Fruit fly (Drosophila melanogaster) whole organism, embryonic: ENCODE measurements around the gene CG12522.

Experiments
- B-H2 ChIP-seq: fragments of 200-800 bp; sonication (Bioruptor generic); optimal IDR thresholded peaks from 2 replicates; lab custom pipeline; 2018; ENCODE audit warnings: missing biosample characterization, mild to moderate bottlenecking, missing genetic modification characterization
- Hmx ChIP-seq: fragments of 200-800 bp; sonication (Bioruptor generic); optimal IDR thresholded peaks from 2 replicates; lab custom pipeline; 2016; ENCODE audit warnings: missing biosample characterization, missing genetic modification characterization
- Sox102F ChIP-seq: fragments of 200-800 bp; sonication (Bioruptor generic); optimal IDR thresholded peaks from 2 replicates; lab custom pipeline; 2018; ENCODE audit warnings: missing biosample characterization, mild to moderate bottlenecking, missing genetic modification characterization, moderate library complexity
- Taf1 ChIP-seq: fragments of 200-800 bp; sonication (Bioruptor generic); IDR thresholded peaks from 2 replicates; pipeline ENCODE4 v1.3.6; 2022; ENCODE audit warnings: missing biosample characterization, missing genetic modification characterization
- br ChIP-seq: fragments of >200 bp; optimal IDR thresholded peaks from 2 replicates; lab custom pipeline; 2017
- chm ChIP-seq: fragments of 200-800 bp; sonication (Bioruptor generic); IDR thresholded peaks from 2 replicates; pipeline ENCODE4 v1.3.6; 2022; ENCODE audit warnings: missing biosample characterization, missing genetic modification characterization
- oc ChIP-seq: fragments of 200-800 bp; sonication (Bioruptor generic); optimal IDR thresholded peaks from 2 replicates; lab custom pipeline; 2018; ENCODE audit warnings: missing biosample characterization, mild to moderate bottlenecking, missing genetic modification characterization, moderate library complexity

DNA sequence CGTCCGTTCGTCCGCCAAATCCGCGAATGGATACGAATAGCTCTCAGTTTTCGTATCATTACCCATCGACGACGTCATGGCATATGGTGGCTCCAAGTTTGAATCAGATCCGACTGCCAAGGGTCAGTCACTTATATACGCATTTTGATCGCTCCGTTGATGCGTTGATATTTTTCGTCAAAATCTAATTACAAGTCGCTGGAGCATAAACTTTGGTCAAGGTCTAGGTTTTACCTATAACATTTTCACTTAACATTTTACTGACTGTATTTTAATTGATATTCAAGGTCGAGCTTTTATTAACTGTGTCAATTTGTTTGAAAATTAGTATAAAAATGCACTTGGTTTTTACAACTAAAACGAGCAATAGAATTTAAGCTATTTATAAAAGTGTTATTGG, 6.4 kb upstream of the CG12522 start, which contains the start of gene Elo68beta:
- TF ChIP-seq Sox102F (GFP tag; lab: Kevin White, UChicago) = no peak
- TF ChIP-seq Taf1 = no peak
- no peak for TF ChIP-seq Hmx
- no peak for TF ChIP-seq br (lab: Kevin White, UChicago)
- TF ChIP-seq chm (GFP tag; lab: Robert Waterston, UW) = no peak
- no peak for TF ChIP-seq B-H2 (GFP tag; lab: Kevin White, UChicago)
- no peak for TF ChIP-seq oc (tag; lab: Kevin White, UChicago)
